Fruit fly (Drosophila melanogaster) Kc167 (cell line): Measurements from ENCODE around the gene AMPKalpha.

Experiments
- Myc ChIP-seq: fragments of >200 bp; optimal IDR thresholded peaks from 2 replicates; lab custom pipeline; 2017; ENCODE audit warnings: missing external identifiers
- Sin3A ChIP-seq: fragments of >200 bp; optimal IDR thresholded peaks from 2 replicates; lab custom pipeline; 2018; ENCODE audit warnings: missing external identifiers
- h ChIP-seq: fragments of >200 bp; optimal IDR thresholded peaks from 3 replicates; lab custom pipeline; 2018; ENCODE audit warnings: missing external identifiers
- insv ChIP-seq: fragments of >200 bp; optimal IDR thresholded peaks from 3 replicates; lab custom pipeline; 2018; ENCODE audit warnings: missing external identifiers
- psq ChIP-seq: fragments of >200 bp; optimal IDR thresholded peaks from 2 replicates; lab custom pipeline; 2017; ENCODE audit warnings: missing external identifiers

DNA sequence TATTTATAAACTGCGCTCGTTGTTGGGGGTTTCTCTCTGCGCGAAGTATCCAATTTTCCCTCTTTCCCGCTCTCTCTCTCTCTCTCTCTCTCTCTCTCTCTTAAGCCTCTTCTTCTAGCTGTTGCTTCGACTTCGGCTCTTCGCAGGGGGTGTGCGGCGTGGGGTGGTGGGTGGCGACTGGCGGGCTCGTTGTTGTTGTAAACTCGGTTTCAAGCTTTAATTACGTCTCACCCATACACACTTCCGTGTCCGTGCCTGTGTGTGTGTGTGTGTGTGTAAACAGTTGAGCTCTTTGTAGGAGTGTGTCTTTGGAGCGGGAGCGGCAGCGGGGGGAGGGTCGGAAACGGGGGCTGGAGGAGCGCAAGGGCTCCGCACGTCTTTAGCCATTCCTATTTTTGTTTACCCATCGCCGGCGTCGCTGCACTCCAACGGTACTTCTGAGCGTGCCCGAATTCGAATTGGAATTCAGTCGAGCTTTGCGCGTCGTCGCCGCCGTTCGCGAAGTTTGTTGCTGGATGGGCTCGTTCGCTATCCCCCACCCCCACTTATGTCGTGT, 12.9 kb downstream of the AMPKalpha start:
- TF ChIP-seq h (lab: Kevin White, UChicago): no peak
- no peak for TF ChIP-seq Myc (lab: Kevin White, UChicago)
- TF ChIP-seq psq (lab: Kevin White, UChicago): no peak
- no peak for TF ChIP-seq Sin3A (lab: Kevin White, UChicago)
- no peak for TF ChIP-seq insv
